Worm (Caenorhabditis elegans) whole organism, early embryonic: Measurements from ENCODE around the gene itm-2.

Source experiments
- B0310.2 ChIP-seq: sonication (generic microtip); optimal IDR thresholded peaks from 2 replicates; lab custom pipeline; 2016; ENCODE audit warnings: mild to moderate bottlenecking, missing genetic modification characterization, missing compliant biosample characterization
- F13C5.2 ChIP-seq: sonication (generic microtip); optimal IDR thresholded peaks from 2 replicates; lab custom pipeline; 2017; ENCODE audit warnings: mild to moderate bottlenecking, missing genetic modification characterization, inconsistent platforms, missing compliant biosample characterization
- aly-1 ChIP-seq: sonication (generic microtip); optimal IDR thresholded peaks from 2 replicates; lab custom pipeline; 2016; ENCODE audit warnings: missing genetic modification characterization, missing compliant biosample characterization
- ama-1 ChIP-seq: fragments of 150-350 bp; optimal IDR thresholded peaks from 2 replicates; lab custom pipeline; 2014
- ceh-13 ChIP-seq: fragments of 200-800 bp; sonication (Bioruptor generic); optimal IDR thresholded peaks from 2 replicates; lab custom pipeline; 2018; ENCODE audit warnings: mild to moderate bottlenecking, missing genetic modification characterization, missing compliant biosample characterization
- ceh-36 ChIP-seq: sonication (generic microtip); optimal IDR thresholded peaks from 2 replicates; lab custom pipeline; 2016; ENCODE audit warnings: missing genetic modification characterization, inconsistent platforms, missing compliant biosample characterization
- ets-7 ChIP-seq: sonication (generic microtip); optimal IDR thresholded peaks from 2 replicates; lab custom pipeline; 2016; ENCODE audit warnings: missing genotype, missing genetic modification characterization, missing compliant biosample characterization
- flt-1 ChIP-seq: fragments of 200-800 bp; sonication (Bioruptor generic); IDR thresholded peaks from 2 replicates; pipeline ENCODE4 v1.3.6; 2022; ENCODE audit warnings: missing genetic modification characterization, missing compliant biosample characterization
- hmbx-1 ChIP-seq: sonication (generic microtip); optimal IDR thresholded peaks from 2 replicates; lab custom pipeline; 2016; ENCODE audit warnings: mild to moderate bottlenecking, missing genetic modification characterization, missing compliant biosample characterization
- hmg-4 ChIP-seq: fragments of 200-800 bp; sonication (Bioruptor generic); optimal IDR thresholded peaks from 2 replicates; lab custom pipeline; 2018; ENCODE audit warnings: mild to moderate bottlenecking, missing genetic modification characterization, missing compliant biosample characterization
- hnd-1 ChIP-seq: sonication (generic microtip); optimal IDR thresholded peaks from 2 replicates; lab custom pipeline; 2016; ENCODE audit warnings: missing genetic modification characterization, missing compliant biosample characterization
- pes-1 ChIP-seq: fragments of 200-800 bp; sonication (Bioruptor generic); IDR thresholded peaks from 2 replicates; pipeline ENCODE4 v1.3.6; 2022; ENCODE audit warnings: missing genetic modification reagents, missing genetic modification characterization, missing compliant biosample characterization
- scrt-1 ChIP-seq: fragments of 200-800 bp; sonication (Bioruptor generic); IDR thresholded peaks from 2 replicates; pipeline ENCODE4 v1.3.6; 2022; ENCODE audit warnings: missing genetic modification characterization, missing compliant biosample characterization
- sea-1 ChIP-seq: fragments of 200-800 bp; sonication (Bioruptor generic); conservative IDR thresholded peaks from 2 replicates; pipeline ENCODE4 v1.3.6; 2022; ENCODE audit warnings: missing genetic modification characterization, missing compliant biosample characterization
- tbx-11 ChIP-seq: fragments of 200-800 bp; sonication (Bioruptor generic); IDR thresholded peaks from 2 replicates; pipeline ENCODE4 v1.3.6; 2022; ENCODE audit warnings: missing genetic modification characterization, missing compliant biosample characterization
- tbx-37 ChIP-seq: fragments of 200-800 bp; sonication (Bioruptor generic); conservative IDR thresholded peaks from 2 replicates; pipeline ENCODE4 v1.3.6; 2022; ENCODE audit warnings: missing genetic modification reagents, missing genetic modification characterization, missing compliant biosample characterization
- tra-4 ChIP-seq: sonication (generic microtip); optimal IDR thresholded peaks from 2 replicates; lab custom pipeline; 2017; ENCODE audit warnings: missing genetic modification characterization, missing compliant biosample characterization

Gene itm-2

ce11 chrX:5470111-5470745 is 25.3 kb downstream of the itm-2 start:
- no peak for TF ChIP-seq hmg-4 (GFP tag; lab: Kevin White, UChicago)
- no peak for TF ChIP-seq tbx-11 (GFP tag; lab: Robert Waterston, UW)
- TF ChIP-seq pes-1 (GFP tag; lab: Robert Waterston, UW) = no peak
- no peak for TF ChIP-seq ets-7
- no peak for TF ChIP-seq ama-1
- TF ChIP-seq scrt-1 (GFP tag; lab: Robert Waterston, UW) = no peak
- no peak for TF ChIP-seq F13C5.2 (tag; lab: Kevin White, UChicago)
- no peak for TF ChIP-seq tbx-37 (GFP tag; lab: Robert Waterston, UW)
- TF ChIP-seq ceh-36 (tag; lab: Kevin White, UChicago) = no peak
- TF ChIP-seq tra-4 = no peak
- TF ChIP-seq ceh-13 (GFP tag; lab: Kevin White, UChicago) = no peak
- no peak for TF ChIP-seq B0310.2
- TF ChIP-seq sea-1 (GFP tag; lab: Robert Waterston, UW) = no peak
- no peak for TF ChIP-seq hmbx-1 (tag; lab: Kevin White, UChicago)
- TF ChIP-seq aly-1 = no peak

ce11 chrX:5475164-5475576 is 30.2 kb downstream of the itm-2 start:
- TF ChIP-seq F13C5.2 (tag; lab: Kevin White, UChicago) (peak; percentile 60), ceh-13 (GFP tag; lab: Kevin White, UChicago) (no peak), ceh-36 (tag; lab: Kevin White, UChicago) (no peak), hnd-1 (tag; lab: Kevin White, UChicago) (no peak), pes-1 (GFP tag; lab: Robert Waterston, UW) (no peak), B0310.2 (peak; percentile 65), sea-1 (GFP tag; lab: Robert Waterston, UW) (peak; percentile 37; the same call in 1 of the 2 replicates), flt-1 (GFP tag; lab: Robert Waterston, UW) (0 out of 2 replicates have a peak, but pooled peaks have one; percentile 7), hmbx-1 (tag; lab: Kevin White, UChicago) (no peak), aly-1 (no peak), tra-4 (no peak), tbx-11 (GFP tag; lab: Robert Waterston, UW) (0 out of 2 replicates have a peak, but pooled peaks have one; percentile 29), ets-7 (no peak), hmg-4 (GFP tag; lab: Kevin White, UChicago) (peak; percentile 92), tbx-37 (GFP tag; lab: Robert Waterston, UW) (no peak; the same call in 1 of the 2 replicates), ama-1 (no peak), scrt-1 (GFP tag; lab: Robert Waterston, UW) (no peak)

ce11 chrX:5476357-5476756 is 31.4 kb downstream of the itm-2 start:
- TF ChIP-seq aly-1 (no peak), F13C5.2 (tag; lab: Kevin White, UChicago) (no peak), tra-4 (no peak), tbx-11 (GFP tag; lab: Robert Waterston, UW) (no peak), scrt-1 (GFP tag; lab: Robert Waterston, UW) (no peak), ets-7 (no peak), tbx-37 (GFP tag; lab: Robert Waterston, UW) (no peak)

- TF ChIP-seq ceh-13 (GFP tag; lab: Kevin White, UChicago) = no peak
- no peak for TF ChIP-seq scrt-1 (GFP tag; lab: Robert Waterston, UW)
- TF ChIP-seq ets-7 = no peak
Observed at ce11 chrX:5477597-5477996, 32.6 kb downstream of the itm-2 start.

ce11 chrX:5478875-5479274 is 33.9 kb downstream of the itm-2 start:
- no peak for TF ChIP-seq ama-1
- TF ChIP-seq tra-4 = no peak
- TF ChIP-seq tbx-37 (GFP tag; lab: Robert Waterston, UW) = no peak
- no peak for TF ChIP-seq ets-7
- no peak for TF ChIP-seq pes-1 (GFP tag; lab: Robert Waterston, UW)
- no peak for TF ChIP-seq ceh-36 (tag; lab: Kevin White, UChicago)
- TF ChIP-seq B0310.2 = no peak
- no peak for TF ChIP-seq flt-1 (GFP tag; lab: Robert Waterston, UW)
- no peak for TF ChIP-seq F13C5.2 (tag; lab: Kevin White, UChicago)
- no peak for TF ChIP-seq hmg-4 (GFP tag; lab: Kevin White, UChicago)
- TF ChIP-seq hmbx-1 (tag; lab: Kevin White, UChicago) = no peak
- TF ChIP-seq scrt-1 (GFP tag; lab: Robert Waterston, UW) = no peak
- TF ChIP-seq tbx-11 (GFP tag; lab: Robert Waterston, UW) = no peak
- TF ChIP-seq aly-1 = no peak
- no peak for TF ChIP-seq ceh-13 (GFP tag; lab: Kevin White, UChicago)
- TF ChIP-seq hnd-1 (tag; lab: Kevin White, UChicago) = no peak
- no peak for TF ChIP-seq sea-1 (GFP tag; lab: Robert Waterston, UW)

ce11 chrX:5479300-5479811 is 34.4 kb downstream of the itm-2 start, which contains the start of gene dlg-1:
Gene dlg-1 (plus strand): TSS chrX:5479700.
- TF ChIP-seq tbx-37 (GFP tag; lab: Robert Waterston, UW) (no peak), F13C5.2 (tag; lab: Kevin White, UChicago) (no peak), ama-1 (no peak), hmg-4 (GFP tag; lab: Kevin White, UChicago) (no peak), tbx-11 (GFP tag; lab: Robert Waterston, UW) (no peak), hnd-1 (tag; lab: Kevin White, UChicago) (no peak), ets-7 (no peak), ceh-13 (GFP tag; lab: Kevin White, UChicago) (no peak), ceh-36 (tag; lab: Kevin White, UChicago) (no peak), pes-1 (GFP tag; lab: Robert Waterston, UW) (no peak), flt-1 (GFP tag; lab: Robert Waterston, UW) (no peak)
